Fruit fly (Drosophila melanogaster) whole organism, embryonic: ENCODE data around the gene Usp14.
A peak's percentile ranks its signal among the peaks of the same experiment; 100 is the strongest.

Experiments used
- Bgb ChIP-seq: fragments of 200-800 bp; sonication (Bioruptor generic); IDR thresholded peaks from 2 replicates; pipeline ENCODE4 v1.3.6; 2022; ENCODE audit warnings: missing biosample characterization, missing genetic modification characterization; ENCODE audit not compliant: partially characterized antibody
- CG10147 ChIP-seq: fragments of 200-800 bp; sonication (Bioruptor generic); optimal IDR thresholded peaks from 2 replicates; lab custom pipeline; 2019; ENCODE audit warnings: missing biosample characterization, mild to moderate bottlenecking, missing genetic modification characterization, moderate library complexity
- CG10209 ChIP-seq: fragments of 200-800 bp; sonication (Bioruptor generic); optimal IDR thresholded peaks from 3 replicates; lab custom pipeline; 2017; ENCODE audit warnings: missing biosample characterization, mild to moderate bottlenecking, missing genetic modification characterization, missing genetic modification reagents
- CG1024 ChIP-seq: fragments of 200-800 bp; sonication (Bioruptor generic); IDR thresholded peaks from 2 replicates; pipeline ENCODE4 v1.3.6; 2022; ENCODE audit warnings: missing biosample characterization, missing genetic modification characterization
- CG10321 ChIP-seq: fragments of 200-800 bp; sonication (Bioruptor generic); IDR thresholded peaks from 2 replicates; pipeline ENCODE4 v1.3.6; 2022; ENCODE audit warnings: missing biosample characterization, missing genetic modification characterization
- CG10431 ChIP-seq: fragments of 200-800 bp; sonication (Bioruptor generic); optimal IDR thresholded peaks from 3 replicates; lab custom pipeline; 2018; ENCODE audit warnings: missing biosample characterization, mild to moderate bottlenecking, missing genetic modification characterization
- CG10654 ChIP-seq: fragments of 200-800 bp; sonication (Bioruptor generic); optimal IDR thresholded peaks from 2 replicates; lab custom pipeline; 2016; ENCODE audit warnings: missing biosample characterization, missing genetic modification characterization
- CG11695 ChIP-seq: fragments of 200-800 bp; sonication (Bioruptor generic); IDR thresholded peaks from 3 replicates; pipeline ENCODE4 v1.3.6; 2022; ENCODE audit warnings: missing biosample characterization, missing genetic modification characterization
- CG12071 ChIP-seq: fragments of 200-800 bp; sonication (Bioruptor generic); optimal IDR thresholded peaks from 3 replicates; lab custom pipeline; 2018; ENCODE audit warnings: missing biosample characterization, mild to moderate bottlenecking, missing genetic modification characterization
- CG12659 ChIP-seq: fragments of 200-800 bp; sonication (Bioruptor generic); optimal IDR thresholded peaks from 3 replicates; lab custom pipeline; 2017; ENCODE audit warnings: mild to moderate bottlenecking, missing biosample characterization, missing genetic modification reagents, missing genetic modification characterization
- CG13624 ChIP-seq: fragments of 200-800 bp; sonication (Bioruptor generic); optimal IDR thresholded peaks from 2 replicates; lab custom pipeline; 2016; ENCODE audit warnings: missing biosample characterization, missing genetic modification characterization
- CG14050 ChIP-seq: fragments of 200-800 bp; sonication (Bioruptor generic); IDR thresholded peaks from 3 replicates; pipeline ENCODE4 v1.3.6; 2022; ENCODE audit warnings: missing biosample characterization, missing genetic modification characterization
- CG14860 ChIP-seq: fragments of 200-800 bp; sonication (Bioruptor generic); IDR thresholded peaks from 3 replicates; pipeline ENCODE4 v1.3.6; 2022; ENCODE audit warnings: missing biosample characterization, missing genetic modification characterization; ENCODE audit not compliant: partially characterized antibody
- CG15011 ChIP-seq: fragments of 200-800 bp; sonication (Bioruptor generic); optimal IDR thresholded peaks from 3 replicates; lab custom pipeline; 2018; ENCODE audit warnings: missing biosample characterization, mild to moderate bottlenecking, missing genetic modification characterization
- CG17361 ChIP-seq: fragments of 200-800 bp; sonication (Bioruptor generic); IDR thresholded peaks from 3 replicates; pipeline ENCODE4 v1.3.6; 2022; ENCODE audit warnings: missing biosample characterization, missing genetic modification characterization
- CG2116 ChIP-seq: fragments of 200-800 bp; sonication (Bioruptor generic); optimal IDR thresholded peaks from 3 replicates; lab custom pipeline; 2018; ENCODE audit warnings: missing biosample characterization, mild to moderate bottlenecking, missing genetic modification characterization
- CG30020 ChIP-seq: fragments of 200-800 bp; optimal IDR thresholded peaks from 2 replicates; lab custom pipeline; 2019; ENCODE audit warnings: missing biosample characterization, mild to moderate bottlenecking, missing genetic modification characterization, moderate library complexity
- CG31441 ChIP-seq: fragments of 200-800 bp; sonication (Bioruptor generic); IDR thresholded peaks from 2 replicates; pipeline ENCODE4 v1.3.6; 2022; ENCODE audit warnings: missing biosample characterization, missing genetic modification characterization
- CG4424 ChIP-seq: fragments of 200-800 bp; sonication (Bioruptor generic); optimal IDR thresholded peaks from 3 replicates; lab custom pipeline; 2016; ENCODE audit warnings: missing biosample characterization, missing genetic modification characterization
- CG6683 ChIP-seq: fragments of 200-800 bp; sonication (Bioruptor generic); optimal IDR thresholded peaks from 2 replicates; lab custom pipeline; 2017; ENCODE audit warnings: missing biosample characterization, mild to moderate bottlenecking, missing genetic modification characterization, missing genetic modification reagents
- CG7987 ChIP-seq: fragments of 200-800 bp; sonication (Bioruptor generic); optimal IDR thresholded peaks from 2 replicates; lab custom pipeline; 2018; ENCODE audit warnings: missing biosample characterization, mild to moderate bottlenecking, missing genetic modification characterization, moderate library complexity
- CG8290 ChIP-seq, 3 experiments: fragments of 200-800 bp; sonication (Bioruptor generic); optimal IDR thresholded peaks; 2 replicates each; lab custom pipeline; 2016 to 2019; ENCODE audit warnings: missing biosample characterization in 3 of 3, missing genetic modification characterization in 3 of 3, mild to moderate bottlenecking in 2 of 3, moderate library complexity in 1 of 3
- CG9437 ChIP-seq: fragments of 200-800 bp; sonication (Bioruptor generic); optimal IDR thresholded peaks from 2 replicates; lab custom pipeline; 2018; ENCODE audit warnings: missing biosample characterization, mild to moderate bottlenecking, missing genetic modification characterization
- CG9727 ChIP-seq: fragments of 200-800 bp; sonication (Bioruptor generic); optimal IDR thresholded peaks from 3 replicates; lab custom pipeline; 2017; ENCODE audit warnings: missing biosample characterization, mild to moderate bottlenecking, missing genetic modification characterization
- Gug ChIP-seq: fragments of 200-800 bp; sonication (Bioruptor generic); IDR thresholded peaks from 4 replicates; pipeline ENCODE4 v1.3.6; 2022; ENCODE audit warnings: missing biosample characterization, missing genetic modification characterization
- HLH4C ChIP-seq: fragments of 200-800 bp; sonication (Bioruptor generic); IDR thresholded peaks from 3 replicates; pipeline ENCODE4 v1.3.6; 2022; ENCODE audit warnings: missing biosample characterization, missing genetic modification characterization; ENCODE audit not compliant: partially characterized antibody
- Hr78 ChIP-seq, 2 experiments: fragments of 200-800 bp in 1 of 2; fragments of >200 bp in 1 of 2; sonication (Bioruptor generic) in 1 of 2; optimal IDR thresholded peaks; 2 replicates each; lab custom pipeline; 2017 to 2019; ENCODE audit warnings: missing biosample characterization in 2 of 2, missing genetic modification characterization in 2 of 2, mild to moderate bottlenecking in 1 of 2, moderate library complexity in 1 of 2
- Kr ChIP-seq: fragments of 200-800 bp; sonication (Bioruptor generic); optimal IDR thresholded peaks from 2 replicates; lab custom pipeline; 2017; ENCODE audit warnings: missing biosample characterization, mild to moderate bottlenecking, missing genetic modification characterization
- Meics ChIP-seq: fragments of 200-800 bp; sonication (Bioruptor generic); optimal IDR thresholded peaks from 2 replicates; lab custom pipeline; 2017; ENCODE audit warnings: missing biosample characterization, mild to moderate bottlenecking, missing genetic modification characterization
- NfI ChIP-seq: fragments of 200-800 bp; sonication (Bioruptor generic); optimal IDR thresholded peaks from 3 replicates; lab custom pipeline; 2018; ENCODE audit warnings: missing biosample characterization, mild to moderate bottlenecking, missing genetic modification characterization, moderate library complexity
- Opbp ChIP-seq: fragments of 200-800 bp; sonication (Bioruptor generic); IDR thresholded peaks from 3 replicates; pipeline ENCODE4 v1.3.6; 2022; ENCODE audit warnings: missing biosample characterization, missing genetic modification characterization; ENCODE audit not compliant: partially characterized antibody
- Rfx ChIP-seq: fragments of 200-800 bp; sonication (Bioruptor generic); IDR thresholded peaks from 2 replicates; pipeline ENCODE4 v1.3.6; 2022; ENCODE audit warnings: missing biosample characterization, missing genetic modification characterization
- Sry-δ ChIP-seq: fragments of 200-800 bp; sonication (Bioruptor generic); optimal IDR thresholded peaks from 2 replicates; lab custom pipeline; 2016; ENCODE audit warnings: missing biosample characterization, missing genetic modification characterization
- ato ChIP-seq: fragments of 200-800 bp; sonication (Bioruptor generic); IDR thresholded peaks from 2 replicates; pipeline ENCODE4 v1.3.6; 2022; ENCODE audit warnings: missing biosample characterization, missing genetic modification characterization; ENCODE audit not compliant: partially characterized antibody
- cad ChIP-seq: fragments of >200 bp; optimal IDR thresholded peaks from 2 replicates; lab custom pipeline; 2017; ENCODE audit warnings: missing biosample characterization, missing genetic modification characterization
- ftz-f1 ChIP-seq: fragments of 200-800 bp; sonication (Bioruptor generic); optimal IDR thresholded peaks from 2 replicates; lab custom pipeline; 2016; ENCODE audit warnings: missing biosample characterization, missing genetic modification characterization
- gt ChIP-seq: fragments of 200-800 bp; sonication (Bioruptor generic); IDR thresholded peaks from 2 replicates; pipeline ENCODE4 v1.3.6; 2022; ENCODE audit warnings: missing biosample characterization, missing genetic modification characterization
- insv ChIP-seq, 2 experiments: fragments of 200-800 bp; sonication (Bioruptor generic); optimal IDR thresholded peaks; 3 replicates each; lab custom pipeline; 2016 to 2018; ENCODE audit warnings: missing biosample characterization in 2 of 2, missing genetic modification characterization in 2 of 2
- lilli ChIP-seq: fragments of 200-800 bp; sonication (Bioruptor generic); optimal IDR thresholded peaks from 3 replicates; lab custom pipeline; 2016; ENCODE audit warnings: missing biosample characterization, missing genetic modification characterization
- lmd ChIP-seq: fragments of 200-800 bp; sonication (Bioruptor generic); IDR thresholded peaks from 2 replicates; pipeline ENCODE4 v1.3.6; 2022; ENCODE audit warnings: missing biosample characterization, missing genetic modification characterization
- mld ChIP-seq: fragments of 200-800 bp; sonication (Bioruptor generic); IDR thresholded peaks from 3 replicates; pipeline ENCODE4 v1.3.6; 2022; ENCODE audit warnings: missing biosample characterization, missing genetic modification characterization; ENCODE audit not compliant: partially characterized antibody
- p53 ChIP-seq: fragments of 200-800 bp; sonication (Bioruptor generic); optimal IDR thresholded peaks from 2 replicates; lab custom pipeline; 2016; ENCODE audit warnings: missing biosample characterization, missing genetic modification characterization
- pho ChIP-seq: fragments of 200-800 bp; sonication (Bioruptor generic); optimal IDR thresholded peaks from 2 replicates; lab custom pipeline; 2016; ENCODE audit warnings: missing biosample characterization, missing genetic modification characterization
- pzg ChIP-seq: fragments of 200-800 bp; sonication (Bioruptor generic); optimal IDR thresholded peaks from 3 replicates; lab custom pipeline; 2018; ENCODE audit warnings: missing biosample characterization, mild to moderate bottlenecking, missing genetic modification characterization, moderate library complexity
- sima ChIP-seq: fragments of 200-800 bp; sonication (Bioruptor generic); optimal IDR thresholded peaks from 2 replicates; lab custom pipeline; 2016; ENCODE audit warnings: missing biosample characterization, missing genetic modification characterization
- tup ChIP-seq: fragments of 200-800 bp; sonication (Bioruptor generic); optimal IDR thresholded peaks from 2 replicates; lab custom pipeline; 2016; ENCODE audit warnings: missing biosample characterization, mild to moderate bottlenecking, missing genetic modification characterization, moderate library complexity
- wek ChIP-seq: fragments of 200-800 bp; sonication (Bioruptor generic); optimal IDR thresholded peaks from 3 replicates; lab custom pipeline; 2018; ENCODE audit warnings: missing biosample characterization, mild to moderate bottlenecking, missing genetic modification characterization, moderate library complexity
- z ChIP-seq: fragments of 200-800 bp; sonication (Bioruptor generic); IDR thresholded peaks from 3 replicates; pipeline ENCODE4 v1.3.6; 2022; ENCODE audit warnings: missing biosample characterization, missing genetic modification characterization

The Usp14 gene

dm6 chr2L:10321036-10321583 lies 6.9 kb upstream of the Usp14 start (continued):
- TF ChIP-seq p53: no peak
- 0 out of 3 replicates have a peak, but pooled peaks have one; percentile 15 for TF ChIP-seq CG11695 (GFP tag; lab: Robert Waterston, UW)
- TF ChIP-seq lilli (GFP tag; lab: Kevin White, UChicago): peak; percentile 42
- TF ChIP-seq CG15011: no peak
- TF ChIP-seq CG10431 (GFP tag; lab: Kevin White, UChicago): no peak
- TF ChIP-seq CG14050 (GFP tag; lab: Robert Waterston, UW): no peak
- TF ChIP-seq CG31441 (GFP tag; lab: Robert Waterston, UW): no peak
- TF ChIP-seq CG10147 (GFP tag; lab: Kevin White, UChicago): no peak
- TF ChIP-seq CG10321 (GFP tag; lab: Robert Waterston, UW): no peak
- peak; percentile 76 for TF ChIP-seq Sry-δ (GFP tag; lab: Kevin White, UChicago)
- no peak for TF ChIP-seq pzg (GFP tag; lab: Kevin White, UChicago)
- peak; percentile 17; the same call in 1 of the 4 replicates for TF ChIP-seq Gug (GFP tag; lab: Robert Waterston, UW)
- no peak for TF ChIP-seq Hr78 (GFP tag; optimal IDR thresholded peaks at IDR 0.05; lab: Kevin White, UChicago)
- TF ChIP-seq z (GFP tag; lab: Robert Waterston, UW): no peak
- peak; percentile 7 for TF ChIP-seq CG10209 (GFP tag; lab: Kevin White, UChicago)
- peak; percentile 17 for TF ChIP-seq CG9727
- no peak for TF ChIP-seq wek
- no peak for TF ChIP-seq CG2116 (GFP tag; lab: Kevin White, UChicago)
- no peak for TF ChIP-seq CG10654 (GFP tag; lab: Kevin White, UChicago)
- TF ChIP-seq CG17361 (GFP tag; lab: Robert Waterston, UW): peak; percentile 43; the same call in 1 of the 3 replicates
- peak; percentile 36 for TF ChIP-seq CG4424 (GFP tag; lab: Kevin White, UChicago)
- no peak for TF ChIP-seq CG1024 (GFP tag; lab: Robert Waterston, UW)
- TF ChIP-seq NfI (GFP tag; lab: Kevin White, UChicago): peak; percentile 16
- TF ChIP-seq ato (GFP tag; lab: Robert Waterston, UW): peak; percentile 11; the same call in 1 of the 2 replicates
- TF ChIP-seq Kr: no peak
- TF ChIP-seq CG30020 (tag; lab: Kevin White, UChicago): no peak
- no peak for TF ChIP-seq sima (GFP tag; lab: Kevin White, UChicago)
- no peak for TF ChIP-seq pho (GFP tag; lab: Kevin White, UChicago)
- TF ChIP-seq cad (GFP tag; lab: Kevin White, UChicago): no peak
- TF ChIP-seq CG12659 (GFP tag; lab: Kevin White, UChicago): peak; percentile 26
- no peak for TF ChIP-seq ftz-f1
- no peak for TF ChIP-seq Opbp (GFP tag; lab: Robert Waterston, UW)
- TF ChIP-seq Bgb (GFP tag; lab: Robert Waterston, UW): peak; percentile 46; the same call in 1 of the 2 replicates
- peak; percentile 21 for TF ChIP-seq CG13624 (GFP tag; lab: Kevin White, UChicago)
- peak; percentile 63; the same call in 2 of the 3 replicates for TF ChIP-seq HLH4C (GFP tag; lab: Robert Waterston, UW)
- no peak for TF ChIP-seq tup (GFP tag; lab: Kevin White, UChicago)
- TF ChIP-seq CG12071 (GFP tag; lab: Kevin White, UChicago): no peak
- no peak for TF ChIP-seq CG6683 (GFP tag; lab: Kevin White, UChicago)
- no peak for TF ChIP-seq CG8290 (GFP tag; optimal IDR thresholded peaks at IDR 0.05; lab: Kevin White, UChicago)
- peak; percentile 26 to 36 for TF ChIP-seq CG8290 (tag; optimal IDR thresholded peaks at IDR 0.05; lab: Kevin White, UChicago)
- TF ChIP-seq gt (GFP tag; lab: Robert Waterston, UW): no peak
- TF ChIP-seq CG9437 (GFP tag; lab: Kevin White, UChicago): peak; percentile 7
- TF ChIP-seq CG14860 (GFP tag; lab: Robert Waterston, UW): peak; percentile 55; the same call in 2 of the 3 replicates
- TF ChIP-seq CG7987 (GFP tag; lab: Kevin White, UChicago): peak; percentile 21
- TF ChIP-seq Rfx (GFP tag; lab: Robert Waterston, UW): peak; percentile 56; the same call in 1 of the 2 replicates
- peak; percentile 16 for TF ChIP-seq Meics (GFP tag; lab: Kevin White, UChicago)
- TF ChIP-seq insv (GFP tag; optimal IDR thresholded peaks at IDR 0.05; lab: Kevin White, UChicago): no peak
- TF ChIP-seq mld (GFP tag; lab: Robert Waterston, UW): 0 out of 3 replicates have a peak, but pooled peaks have one; percentile 51
- no peak; the same call in 1 of the 2 replicates for TF ChIP-seq lmd (GFP tag; lab: Robert Waterston, UW)
